Worm (Caenorhabditis elegans): ENCODE data around the gene dlhd-1.

DNA sequence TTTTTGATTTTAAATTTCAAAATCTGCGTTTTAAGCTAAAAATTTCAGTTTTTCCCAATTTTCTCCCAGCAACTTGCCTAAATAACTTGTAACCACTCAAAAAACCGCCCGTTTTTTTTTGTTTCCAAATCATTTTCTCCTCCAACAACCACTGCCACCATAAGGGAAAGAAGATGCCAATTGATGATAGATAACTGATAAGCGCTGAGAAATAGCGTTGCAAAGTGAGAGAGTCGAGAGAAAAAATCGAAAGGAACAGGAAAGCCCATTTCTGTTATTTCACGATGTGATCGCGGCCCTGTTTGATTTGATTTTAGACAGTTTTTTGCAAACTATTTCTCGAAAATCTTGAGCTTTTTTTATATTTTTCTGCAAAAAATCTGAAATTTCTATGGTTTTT lies 17.7 kb upstream of the dlhd-1 start:
- no peak for TF ChIP-seq unc-62 (GFP tag; optimal IDR thresholded peaks at IDR 0.05)
- TF ChIP-seq lin-15B (tag; optimal IDR thresholded peaks at IDR 0.05): no peak
- TF ChIP-seq mdl-1 (tag; optimal IDR thresholded peaks at IDR 0.05): no peak
- TF ChIP-seq nhr-77 (tag; optimal IDR thresholded peaks at IDR 0.05): no peak
- no peak for TF ChIP-seq R02D3.7 (tag; optimal IDR thresholded peaks at IDR 0.05)
- no peak for TF ChIP-seq ama-1 (optimal IDR thresholded peaks at IDR 0.05)
